Fruit fly (Drosophila melanogaster) whole organism, embryonic: Measurements from ENCODE around the gene DPCoAC.

ENCODE experiments used
- ATbp ChIP-seq: fragments of 200-800 bp; sonication (Bioruptor generic); optimal IDR thresholded peaks from 2 replicates; lab custom pipeline; 2017; ENCODE audit warnings: missing biosample characterization, mild to moderate bottlenecking, missing genetic modification characterization, missing genetic modification reagents
- Awh ChIP-seq: fragments of 200-800 bp; sonication (Bioruptor generic); IDR thresholded peaks from 2 replicates; pipeline ENCODE4, ENCODE4 v1.3.6; 2022; ENCODE audit warnings: missing biosample characterization, missing genetic modification characterization
- B-H2 ChIP-seq: fragments of 200-800 bp; sonication (Bioruptor generic); optimal IDR thresholded peaks from 2 replicates; lab custom pipeline; 2018; ENCODE audit warnings: missing biosample characterization, mild to moderate bottlenecking, missing genetic modification characterization
- Bteb2 ChIP-seq: fragments of 200-800 bp; sonication (Bioruptor generic); optimal IDR thresholded peaks from 2 replicates; lab custom pipeline; 2016; ENCODE audit warnings: missing biosample characterization, missing genetic modification characterization
- CG10147 ChIP-seq: fragments of 200-800 bp; sonication (Bioruptor generic); optimal IDR thresholded peaks from 2 replicates; lab custom pipeline; 2019; ENCODE audit warnings: missing biosample characterization, mild to moderate bottlenecking, missing genetic modification characterization, moderate library complexity
- CG10431 ChIP-seq: fragments of 200-800 bp; sonication (Bioruptor generic); optimal IDR thresholded peaks from 3 replicates; lab custom pipeline; 2018; ENCODE audit warnings: missing biosample characterization, mild to moderate bottlenecking, missing genetic modification characterization
- CG12155 ChIP-seq: fragments of 200-800 bp; sonication (Bioruptor generic); optimal IDR thresholded peaks from 3 replicates; lab custom pipeline; 2016; ENCODE audit warnings: missing biosample characterization, missing genetic modification characterization
- CG12744 ChIP-seq: fragments of 200-800 bp; sonication (Bioruptor generic); optimal IDR thresholded peaks from 2 replicates; lab custom pipeline; 2016; ENCODE audit warnings: missing biosample characterization, missing genetic modification characterization
- CG12769 ChIP-seq: fragments of 200-800 bp; sonication (Bioruptor generic); optimal IDR thresholded peaks from 2 replicates; lab custom pipeline; 2019; ENCODE audit warnings: missing biosample characterization, mild to moderate bottlenecking, missing genetic modification characterization, moderate library complexity
- CG13287 ChIP-seq: fragments of 200-800 bp; sonication (Bioruptor generic); IDR thresholded peaks from 2 replicates; pipeline ENCODE4 v1.3.6; 2022; ENCODE audit warnings: missing biosample characterization, missing genetic modification characterization; ENCODE audit not compliant: partially characterized antibody
- CG14667 ChIP-seq: fragments of 200-800 bp; sonication (Bioruptor generic); IDR thresholded peaks from 2 replicates; pipeline ENCODE4 v1.3.6; 2022; ENCODE audit warnings: missing biosample characterization, missing genetic modification characterization
- CG15696 ChIP-seq: fragments of 200-800 bp; sonication (Bioruptor generic); optimal IDR thresholded peaks from 2 replicates; lab custom pipeline; 2019; ENCODE audit warnings: missing biosample characterization, mild to moderate bottlenecking, missing genetic modification characterization, moderate library complexity
- CG16813 ChIP-seq: fragments of 200-800 bp; sonication (Bioruptor generic); IDR thresholded peaks from 3 replicates; pipeline ENCODE4 v1.3.6; 2022; ENCODE audit warnings: missing biosample characterization, missing genetic modification characterization; ENCODE audit not compliant: partially characterized antibody
- CG18262 ChIP-seq: fragments of 200-800 bp; optimal IDR thresholded peaks from 3 replicates; lab custom pipeline; 2019; ENCODE audit warnings: missing biosample characterization, mild to moderate bottlenecking, missing genetic modification characterization, moderate library complexity
- CG4282 ChIP-seq: fragments of 200-800 bp; sonication (Bioruptor generic); optimal IDR thresholded peaks from 2 replicates; lab custom pipeline; 2016; ENCODE audit warnings: missing biosample characterization, missing genetic modification characterization
- CG6813 ChIP-seq: fragments of 200-800 bp; sonication (Bioruptor generic); optimal IDR thresholded peaks from 2 replicates; lab custom pipeline; 2017; ENCODE audit warnings: missing biosample characterization, missing genetic modification characterization, mild to moderate bottlenecking, moderate library complexity, missing genetic modification reagents
- CG8281 ChIP-seq: fragments of 200-800 bp; sonication (Bioruptor generic); optimal IDR thresholded peaks from 2 replicates; lab custom pipeline; 2018; ENCODE audit warnings: missing biosample characterization, mild to moderate bottlenecking, missing genetic modification characterization, moderate library complexity
- CG9876 ChIP-seq: fragments of 200-800 bp; sonication (Bioruptor generic); optimal IDR thresholded peaks from 2 replicates; lab custom pipeline; 2016; ENCODE audit warnings: missing biosample characterization, missing genetic modification characterization
- CrebB ChIP-seq: fragments of 200-800 bp; sonication (Bioruptor generic); optimal IDR thresholded peaks from 3 replicates; lab custom pipeline; 2018; ENCODE audit warnings: missing biosample characterization, mild to moderate bottlenecking, missing genetic modification characterization
- Dip2 ChIP-seq: fragments of 200-800 bp; sonication (Bioruptor generic); IDR thresholded peaks from 2 replicates; pipeline ENCODE4 v1.3.6; 2022; ENCODE audit warnings: missing biosample characterization, missing genetic modification characterization
- Dll ChIP-seq: fragments of 200-800 bp; sonication (Bioruptor generic); IDR thresholded peaks from 4 replicates; pipeline ENCODE4 v1.3.6; 2022; ENCODE audit warnings: missing biosample characterization, missing genetic modification characterization; ENCODE audit not compliant: partially characterized antibody
- Eip74EF ChIP-seq, 2 experiments: fragments of 200-800 bp in 1 of 2; fragments of >200 bp in 1 of 2; sonication (Bioruptor generic) in 1 of 2; optimal IDR thresholded peaks; 2 replicates each; lab custom pipeline; 2017 to 2019; ENCODE audit warnings: missing biosample characterization in 2 of 2, missing genetic modification characterization in 2 of 2, mild to moderate bottlenecking in 1 of 2, moderate library complexity in 1 of 2
- Gug ChIP-seq: fragments of 200-800 bp; sonication (Bioruptor generic); IDR thresholded peaks from 4 replicates; pipeline ENCODE4 v1.3.6; 2022; ENCODE audit warnings: missing biosample characterization, missing genetic modification characterization
- HLHmδ ChIP-seq: fragments of 200-800 bp; sonication (Bioruptor generic); optimal IDR thresholded peaks from 2 replicates; lab custom pipeline; 2018; ENCODE audit warnings: missing biosample characterization, mild to moderate bottlenecking, missing genetic modification characterization, moderate library complexity
- Hand ChIP-seq: fragments of 200-800 bp; sonication (Bioruptor generic); optimal IDR thresholded peaks from 2 replicates; lab custom pipeline; 2017; ENCODE audit warnings: mild to moderate bottlenecking, missing biosample characterization, missing genetic modification reagents, missing genetic modification characterization
- Hey ChIP-seq: fragments of 200-800 bp; sonication (Bioruptor generic); optimal IDR thresholded peaks from 3 replicates; lab custom pipeline; 2018; ENCODE audit warnings: missing biosample characterization, mild to moderate bottlenecking, missing genetic modification characterization
- PHDP ChIP-seq: fragments of 200-800 bp; sonication (Bioruptor generic); optimal IDR thresholded peaks from 3 replicates; lab custom pipeline; 2018; ENCODE audit warnings: missing biosample characterization, mild to moderate bottlenecking, missing genetic modification characterization, moderate library complexity
- Pdp1 ChIP-seq, 2 experiments: fragments of 200-800 bp; sonication (Bioruptor generic); optimal IDR thresholded peaks; 3 replicates each; lab custom pipeline; 2016; ENCODE audit warnings: missing biosample characterization in 2 of 2, missing genetic modification characterization in 2 of 2, mild to moderate bottlenecking in 1 of 2, moderate library complexity in 1 of 2
- Vsx1 ChIP-seq: fragments of 200-800 bp; sonication (Bioruptor generic); optimal IDR thresholded peaks from 2 replicates; lab custom pipeline; 2017; ENCODE audit warnings: missing biosample characterization, mild to moderate bottlenecking, missing genetic modification characterization, missing genetic modification reagents
- ash1 ChIP-seq: fragments of 200-800 bp; sonication (Bioruptor generic); optimal IDR thresholded peaks from 2 replicates; lab custom pipeline; 2018; ENCODE audit warnings: missing biosample characterization, mild to moderate bottlenecking, missing genetic modification characterization
- bowl ChIP-seq: fragments of 200-800 bp; sonication (Bioruptor generic); IDR thresholded peaks from 2 replicates; pipeline ENCODE4 v1.3.6; 2022; ENCODE audit warnings: missing biosample characterization, missing genetic modification characterization
- cg ChIP-seq: fragments of 200-800 bp; sonication (Bioruptor generic); optimal IDR thresholded peaks from 3 replicates; lab custom pipeline; 2019; ENCODE audit warnings: missing biosample characterization, mild to moderate bottlenecking, missing genetic modification characterization, moderate library complexity
- corto ChIP-seq: fragments of 200-800 bp; sonication (Bioruptor generic); optimal IDR thresholded peaks from 2 replicates; lab custom pipeline; 2016; ENCODE audit warnings: missing biosample characterization, mild to moderate bottlenecking, missing genetic modification characterization, moderate library complexity
- dimm ChIP-seq: fragments of 200-800 bp; sonication (Bioruptor generic); IDR thresholded peaks from 2 replicates; pipeline ENCODE4 v1.3.6; 2022; ENCODE audit warnings: missing biosample characterization, missing genetic modification characterization
- exex ChIP-seq: fragments of 200-800 bp; sonication (Bioruptor generic); optimal IDR thresholded peaks from 4 replicates; lab custom pipeline; 2018; ENCODE audit warnings: missing biosample characterization, mild to moderate bottlenecking, missing genetic modification characterization, moderate library complexity
- fd102C ChIP-seq: fragments of 200-800 bp; sonication (Bioruptor generic); optimal IDR thresholded peaks from 2 replicates; lab custom pipeline; 2018; ENCODE audit warnings: missing biosample characterization, mild to moderate bottlenecking, missing genetic modification characterization, moderate library complexity
- grn ChIP-seq: fragments of 200-800 bp; sonication (Bioruptor generic); optimal IDR thresholded peaks from 3 replicates; lab custom pipeline; 2017; ENCODE audit warnings: missing biosample characterization, missing genetic modification characterization
- gsb-n ChIP-seq: fragments of 200-800 bp; sonication (Bioruptor generic); optimal IDR thresholded peaks from 3 replicates; lab custom pipeline; 2018; ENCODE audit warnings: missing biosample characterization, mild to moderate bottlenecking, missing genetic modification characterization
- hb ChIP-seq: fragments of 200-800 bp; sonication (Bioruptor generic); IDR thresholded peaks from 3 replicates; pipeline ENCODE4 v1.3.6; 2022; ENCODE audit warnings: missing biosample characterization, missing genetic modification characterization; ENCODE audit not compliant: partially characterized antibody
- kni ChIP-seq: fragments of 200-800 bp; sonication (Bioruptor generic); optimal IDR thresholded peaks from 3 replicates; lab custom pipeline; 2017; ENCODE audit warnings: mild to moderate bottlenecking, missing biosample characterization, missing genetic modification reagents, missing genetic modification characterization
- maf-S ChIP-seq: fragments of 200-800 bp; sonication (Bioruptor generic); optimal IDR thresholded peaks from 2 replicates; lab custom pipeline; 2016; ENCODE audit warnings: missing biosample characterization, missing genetic modification characterization
- pros ChIP-seq: fragments of 200-800 bp; sonication (Bioruptor generic); optimal IDR thresholded peaks from 3 replicates; lab custom pipeline; 2019; ENCODE audit warnings: missing biosample characterization, mild to moderate bottlenecking, missing genetic modification characterization, moderate library complexity
- rib ChIP-seq: fragments of 200-800 bp; sonication (Bioruptor generic); IDR thresholded peaks from 2 replicates; pipeline ENCODE4 v1.3.6; 2022; ENCODE audit warnings: missing biosample characterization, missing genetic modification characterization
- sd ChIP-seq: fragments of 200-800 bp; sonication (Bioruptor generic); optimal IDR thresholded peaks from 3 replicates; lab custom pipeline; 2018; ENCODE audit warnings: missing biosample characterization, mild to moderate bottlenecking, missing genetic modification characterization, moderate library complexity
- slp2 ChIP-seq: fragments of 200-800 bp; sonication (Bioruptor generic); optimal IDR thresholded peaks from 2 replicates; lab custom pipeline; 2016; ENCODE audit warnings: missing biosample characterization, missing genetic modification characterization
- tll ChIP-seq, 2 experiments: fragments of 200-800 bp in 1 of 2; fragments of >200 bp in 1 of 2; sonication (Bioruptor generic) in 1 of 2; optimal IDR thresholded peaks; 2 replicates each; lab custom pipeline; 2017 to 2019; ENCODE audit warnings: missing biosample characterization in 2 of 2, missing genetic modification characterization in 2 of 2, mild to moderate bottlenecking in 1 of 2, moderate library complexity in 1 of 2
- ttk ChIP-seq: fragments of 200-800 bp; sonication (Bioruptor generic); IDR thresholded peaks from 2 replicates; pipeline ENCODE4 v2.1.2; 2022; ENCODE audit warnings: missing biosample characterization, missing genetic modification characterization
- tx ChIP-seq: fragments of 200-800 bp; sonication (Bioruptor generic); optimal IDR thresholded peaks from 2 replicates; lab custom pipeline; 2016; ENCODE audit warnings: missing biosample characterization, missing genetic modification characterization

Gene DPCoAC

dm6 chr3R:20555720-20556280, 1.7 kb downstream of the DPCoAC start (continued):
- peak; percentile 75 for TF ChIP-seq B-H2
- peak; percentile 84 for TF ChIP-seq exex (tag; lab: Kevin White, UChicago)
- TF ChIP-seq bowl (GFP tag; lab: Robert Waterston, UW): no peak
- TF ChIP-seq PHDP (tag; lab: Kevin White, UChicago): peak; percentile 12
- peak; percentile 89 for TF ChIP-seq HLHmδ
- peak; percentile 20 for TF ChIP-seq CG4282 (GFP tag; lab: Kevin White, UChicago)
- no peak for TF ChIP-seq CG9876 (GFP tag; lab: Kevin White, UChicago)
- TF ChIP-seq CG15696 (tag; lab: Kevin White, UChicago): peak; percentile 64
- TF ChIP-seq CG10147 (GFP tag; lab: Kevin White, UChicago): no peak
- peak; percentile 27 for TF ChIP-seq CG12769
- peak; percentile 16 for TF ChIP-seq grn (GFP tag; lab: Kevin White, UChicago)
- TF ChIP-seq Dip2: no peak
- TF ChIP-seq Hand: peak; percentile 46
- TF ChIP-seq tll (GFP tag; optimal IDR thresholded peaks at IDR 0.05; lab: Kevin White, UChicago): peak in 1 of 2 experiments; percentile 13
- TF ChIP-seq CG12155: no peak
- TF ChIP-seq maf-S (GFP tag; lab: Kevin White, UChicago): no peak
- TF ChIP-seq rib (GFP tag; lab: Robert Waterston, UW): peak; percentile 41; the same call in 1 of the 2 replicates
- peak; percentile 13 for TF ChIP-seq fd102C (GFP tag; lab: Kevin White, UChicago)
- TF ChIP-seq gsb-n (tag; lab: Kevin White, UChicago): peak; percentile 8
- TF ChIP-seq CG13287 (GFP tag; lab: Robert Waterston, UW): 0 out of 2 replicates have a peak, but pooled peaks have one; percentile 12
- TF ChIP-seq corto (GFP tag; lab: Kevin White, UChicago): peak; percentile 50
- TF ChIP-seq CrebB (tag; lab: Kevin White, UChicago): peak; percentile 60
- peak; percentile 14 for TF ChIP-seq cg (GFP tag; lab: Kevin White, UChicago)
- TF ChIP-seq tx (GFP tag; lab: Kevin White, UChicago): no peak
- TF ChIP-seq CG8281 (tag; lab: Kevin White, UChicago): no peak
- TF ChIP-seq Gug (GFP tag; lab: Robert Waterston, UW): no peak
- peak in 1 of 2 experiments; percentile 12 for TF ChIP-seq Pdp1 (GFP tag; optimal IDR thresholded peaks at IDR 0.05; lab: Kevin White, UChicago)
- TF ChIP-seq hb (GFP tag; lab: Robert Waterston, UW): no peak
- TF ChIP-seq Hey: peak; percentile 68
- no peak for TF ChIP-seq dimm (GFP tag; lab: Robert Waterston, UW)
- peak; percentile 66 for TF ChIP-seq kni (GFP tag; lab: Kevin White, UChicago)
- peak in 1 of 2 experiments; percentile 30 for TF ChIP-seq Eip74EF (GFP tag; optimal IDR thresholded peaks at IDR 0.05; lab: Kevin White, UChicago)
- TF ChIP-seq CG12744 (GFP tag; lab: Kevin White, UChicago): no peak
- peak; percentile 50 for TF ChIP-seq pros (GFP tag; lab: Kevin White, UChicago)
- peak; percentile 4 for TF ChIP-seq sd (tag; lab: Kevin White, UChicago)
- TF ChIP-seq ATbp: peak; percentile 73
- no peak for TF ChIP-seq CG16813 (GFP tag; lab: Robert Waterston, UW)
- TF ChIP-seq ash1: peak; percentile 1
- TF ChIP-seq ttk (GFP tag; lab: Robert Waterston, UW): no peak
- peak; percentile 33; the same call in 1 of the 4 replicates for TF ChIP-seq Dll (GFP tag; lab: Robert Waterston, UW)
- TF ChIP-seq Awh (GFP tag; lab: Robert Waterston, UW): peak; percentile 35; the same call in 1 of the 2 replicates
- peak; percentile 51 for TF ChIP-seq CG6813 (GFP tag; lab: Kevin White, UChicago)
- peak; percentile 49 for TF ChIP-seq Vsx1
- peak; percentile 52 for TF ChIP-seq CG10431 (GFP tag; lab: Kevin White, UChicago)
- TF ChIP-seq slp2: no peak
- TF ChIP-seq Bteb2 (GFP tag; lab: Kevin White, UChicago): no peak
- no peak for TF ChIP-seq CG14667
- no peak for TF ChIP-seq CG18262 (tag; lab: Kevin White, UChicago)
